Worm (Caenorhabditis elegans) whole organism, L1 larva: Measurements from ENCODE around the gene nspc-19.

Experiments used
- C16A3.4 ChIP-seq: fragments of 150-350 bp; optimal IDR thresholded peaks from 2 replicates; lab custom pipeline; 2014; ENCODE audit warnings: missing biosample characterization, missing genetic modification characterization
- F16B12.6 ChIP-seq: fragments of 150-350 bp; optimal IDR thresholded peaks from 2 replicates; lab custom pipeline; 2014; ENCODE audit warnings: missing biosample characterization, missing genetic modification characterization
- alr-1 ChIP-seq: fragments of 200-800 bp; sonication (Bioruptor generic); optimal IDR thresholded peaks from 2 replicates; lab custom pipeline; 2018; ENCODE audit warnings: borderline replicate concordance, mild to moderate bottlenecking, missing genetic modification characterization, missing compliant biosample characterization
- aly-2 ChIP-seq: fragments of 150-350 bp; optimal IDR thresholded peaks from 2 replicates; lab custom pipeline; 2014; ENCODE audit warnings: missing biosample characterization, missing genetic modification characterization
- blmp-1 ChIP-seq: fragments of 150-350 bp; optimal IDR thresholded peaks from 2 replicates; lab custom pipeline; 2014; ENCODE audit warnings: missing biosample characterization, missing genetic modification characterization
- ceh-63 ChIP-seq: fragments of 200-800 bp; sonication (Bioruptor generic); optimal IDR thresholded peaks from 2 replicates; lab custom pipeline; 2018; ENCODE audit warnings: mild to moderate bottlenecking, missing genetic modification characterization, missing compliant biosample characterization
- dpl-1 ChIP-seq, 3 experiments: fragments of 150-350 bp in 2 of 3; sonication (generic microtip) in 1 of 3; optimal IDR thresholded peaks; 2 replicates each; lab custom pipeline; 2014 to 2017; ENCODE audit warnings: missing biosample characterization in 3 of 3, missing genetic modification characterization in 3 of 3, missing genetic modification reagents in 3 of 3
- efl-1 ChIP-seq, 4 experiments: fragments of 150-350 bp; optimal IDR thresholded peaks in 3 of 4; peaks in 1 of 4; 1 replicate in 1 of 4; 2 replicates in 3 of 4; lab custom pipeline; 2014; ENCODE audit warnings: missing biosample characterization in 2 of 4, missing genetic modification characterization in 2 of 4, missing genetic modification reagents in 2 of 4
- egl-13 ChIP-seq: sonication (generic microtip); optimal IDR thresholded peaks from 2 replicates; lab custom pipeline; 2016; ENCODE audit warnings: missing genotype, missing genetic modification reagents, missing genetic modification characterization, missing compliant biosample characterization
- egl-27 ChIP-seq, 2 experiments: fragments of 150-350 bp in 1 of 2; sonication (generic microtip); optimal IDR thresholded peaks; 3 replicates each; lab custom pipeline; 2017 to 2018; ENCODE audit warnings: missing biosample characterization in 2 of 2, missing genetic modification characterization in 2 of 2, missing genetic modification reagents in 2 of 2
- elt-2 ChIP-seq: sonication (generic microtip); optimal IDR thresholded peaks from 2 replicates; lab custom pipeline; 2016; ENCODE audit warnings: missing genetic modification characterization, mild to moderate bottlenecking, inconsistent platforms, missing compliant biosample characterization, missing genetic modification reagents
- elt-3 ChIP-seq, 6 experiments: fragments of 150-350 bp in 1 of 6; sonication (generic microtip); optimal IDR thresholded peaks; 2 replicates each; lab custom pipeline; 2017 to 2018; ENCODE audit warnings: missing biosample characterization in 6 of 6, missing genetic modification characterization in 6 of 6, inconsistent platforms in 1 of 6
- fkh-8 ChIP-seq: sonication (generic microtip); optimal IDR thresholded peaks from 2 replicates; lab custom pipeline; 2016; ENCODE audit warnings: mild to moderate bottlenecking, missing genetic modification characterization, missing compliant biosample characterization
- fos-1 ChIP-seq: fragments of 150-350 bp; optimal IDR thresholded peaks from 2 replicates; lab custom pipeline; 2014; ENCODE audit warnings: missing biosample characterization, missing genetic modification characterization
- grh-1 ChIP-seq: fragments of 200-800 bp; sonication (Bioruptor generic); IDR thresholded peaks from 2 replicates; pipeline ENCODE4 v1.3.6; 2022; ENCODE audit warnings: missing genetic modification reagents, missing genetic modification characterization, missing compliant biosample characterization
- hlh-17 ChIP-seq: fragments of 200-800 bp; sonication (Bioruptor generic); optimal IDR thresholded peaks from 2 replicates; lab custom pipeline; 2018; ENCODE audit warnings: missing genetic modification characterization, mild to moderate bottlenecking, missing compliant biosample characterization, moderate library complexity, borderline replicate concordance
- irx-1 ChIP-seq: sonication (generic microtip); optimal IDR thresholded peaks from 2 replicates; lab custom pipeline; 2016; ENCODE audit warnings: missing genetic modification characterization, missing compliant biosample characterization
- isw-1 ChIP-seq: fragments of 200-800 bp; sonication (Bioruptor generic); IDR thresholded peaks from 2 replicates; pipeline ENCODE4 v1.3.6; 2022; ENCODE audit warnings: missing genetic modification characterization, missing compliant biosample characterization
- jun-1 ChIP-seq: fragments of 150-350 bp; optimal IDR thresholded peaks from 2 replicates; lab custom pipeline; 2014; ENCODE audit warnings: missing biosample characterization, missing genetic modification reagents, missing genetic modification characterization
- lin-13 ChIP-seq: fragments of 150-350 bp; optimal IDR thresholded peaks from 2 replicates; lab custom pipeline; 2014; ENCODE audit warnings: missing biosample characterization, missing genetic modification reagents, missing genetic modification characterization
- lin-14 ChIP-seq: fragments of 200-800 bp; sonication (Bioruptor generic); optimal IDR thresholded peaks from 2 replicates; lab custom pipeline; 2018; ENCODE audit warnings: mild to moderate bottlenecking, missing genetic modification characterization, moderate library complexity, missing compliant biosample characterization
- lin-15B ChIP-seq: fragments of 150-350 bp; sonication (generic microtip); optimal IDR thresholded peaks from 3 replicates; lab custom pipeline; 2014; ENCODE audit warnings: missing biosample characterization, missing genetic modification characterization
- lin-35 ChIP-seq, 2 experiments: fragments of 150-350 bp; optimal IDR thresholded peaks; 2 replicates each; lab custom pipeline; 2014; ENCODE audit warnings: missing biosample characterization in 2 of 2, missing genetic modification characterization in 2 of 2, missing genetic modification reagents in 2 of 2
- lin-39 ChIP-seq: fragments of 150-350 bp; optimal IDR thresholded peaks from 2 replicates; lab custom pipeline; 2014; ENCODE audit warnings: missing biosample characterization, missing genetic modification reagents, missing genetic modification characterization
- lir-3 ChIP-seq: sonication (generic microtip); optimal IDR thresholded peaks from 2 replicates; lab custom pipeline; 2016; ENCODE audit warnings: mild to moderate bottlenecking, missing genetic modification characterization, moderate library complexity, missing compliant biosample characterization; ENCODE audit not compliant: poor library complexity
- lsy-2 ChIP-seq, 2 experiments: fragments of 150-350 bp; optimal IDR thresholded peaks; 2 replicates each; lab custom pipeline; 2014; ENCODE audit warnings: missing biosample characterization in 2 of 2, missing genetic modification characterization in 2 of 2
- mab-9 ChIP-seq: fragments of 200-800 bp; sonication (Bioruptor generic); IDR thresholded peaks from 2 replicates; pipeline ENCODE4 v1.3.6; 2022; ENCODE audit warnings: missing genetic modification reagents, missing genetic modification characterization, missing compliant biosample characterization
- mdl-1 ChIP-seq, 2 experiments: fragments of 150-350 bp; optimal IDR thresholded peaks; 2 replicates each; lab custom pipeline; 2014 to 2017; ENCODE audit warnings: missing biosample characterization in 2 of 2, missing genetic modification characterization in 2 of 2, inconsistent platforms in 1 of 2
- mef-2 ChIP-seq: fragments of 150-350 bp; optimal IDR thresholded peaks from 2 replicates; lab custom pipeline; 2014; ENCODE audit warnings: missing biosample characterization, missing genetic modification characterization
- mep-1 ChIP-seq: fragments of 150-350 bp; optimal IDR thresholded peaks from 2 replicates; lab custom pipeline; 2014; ENCODE audit warnings: missing biosample characterization, missing genetic modification characterization
- nhr-11 ChIP-seq: fragments of 150-350 bp; optimal IDR thresholded peaks from 2 replicates; lab custom pipeline; 2014; ENCODE audit warnings: missing biosample characterization, missing genetic modification characterization
- nhr-19 ChIP-seq: fragments of 200-800 bp; sonication (Bioruptor generic); conservative IDR thresholded peaks from 2 replicates; pipeline ENCODE4 v1.3.6; 2022; ENCODE audit warnings: missing genetic modification characterization, missing compliant biosample characterization
- nhr-20 ChIP-seq: sonication (generic microtip); optimal IDR thresholded peaks from 2 replicates; lab custom pipeline; 2016; ENCODE audit warnings: mild to moderate bottlenecking, missing genetic modification characterization, missing compliant biosample characterization
- nhr-237 ChIP-seq: fragments of 150-350 bp; optimal IDR thresholded peaks from 2 replicates; lab custom pipeline; 2014; ENCODE audit warnings: missing biosample characterization, missing genetic modification characterization
- nhr-47 ChIP-seq: sonication (generic microtip); optimal IDR thresholded peaks from 2 replicates; lab custom pipeline; 2016; ENCODE audit warnings: mild to moderate bottlenecking, missing genetic modification characterization, moderate library complexity, missing compliant biosample characterization
- nhr-71 ChIP-seq: sonication (generic microtip); optimal IDR thresholded peaks from 2 replicates; lab custom pipeline; 2016; ENCODE audit warnings: mild to moderate bottlenecking, missing genetic modification characterization, moderate library complexity, missing compliant biosample characterization
- nhr-90 ChIP-seq: sonication (generic microtip); optimal IDR thresholded peaks from 2 replicates; lab custom pipeline; 2016; ENCODE audit warnings: mild to moderate bottlenecking, missing genetic modification characterization, missing compliant biosample characterization; ENCODE audit not compliant: poor library complexity
- pqm-1 ChIP-seq: sonication (generic microtip); optimal IDR thresholded peaks from 3 replicates; lab custom pipeline; 2017; ENCODE audit warnings: missing biosample characterization, missing genetic modification characterization
- rnt-1 ChIP-seq: sonication (generic microtip); optimal IDR thresholded peaks from 2 replicates; lab custom pipeline; 2016; ENCODE audit warnings: mild to moderate bottlenecking, missing genetic modification characterization, moderate library complexity, missing compliant biosample characterization
- snu-23 ChIP-seq: sonication (generic microtip); optimal IDR thresholded peaks from 2 replicates; lab custom pipeline; 2016; ENCODE audit warnings: missing genetic modification characterization, missing compliant biosample characterization
- swsn-7 ChIP-seq: sonication (generic microtip); optimal IDR thresholded peaks from 2 replicates; lab custom pipeline; 2016; ENCODE audit warnings: missing genetic modification characterization, missing compliant biosample characterization
- tbx-2 ChIP-seq: sonication (generic microtip); optimal IDR thresholded peaks from 2 replicates; lab custom pipeline; 2016; ENCODE audit warnings: missing genetic modification characterization, missing compliant biosample characterization
- tlp-1 ChIP-seq: fragments of 150-350 bp; optimal IDR thresholded peaks from 2 replicates; lab custom pipeline; 2014; ENCODE audit warnings: missing biosample characterization, missing genetic modification characterization
- unc-130 ChIP-seq: fragments of 150-350 bp; optimal IDR thresholded peaks from 2 replicates; lab custom pipeline; 2017; ENCODE audit warnings: missing biosample characterization, missing genetic modification characterization, inconsistent platforms
- unc-86 ChIP-seq: sonication (generic microtip); optimal IDR thresholded peaks from 2 replicates; lab custom pipeline; 2016; ENCODE audit warnings: missing genetic modification characterization, missing compliant biosample characterization
- vab-15 ChIP-seq: sonication (generic microtip); optimal IDR thresholded peaks from 2 replicates; lab custom pipeline; 2017; ENCODE audit warnings: missing genotype, mild to moderate bottlenecking, missing genetic modification characterization, missing compliant biosample characterization
- xbp-1 ChIP-seq: sonication (generic microtip); optimal IDR thresholded peaks from 2 replicates; lab custom pipeline; 2016; ENCODE audit warnings: missing genetic modification characterization, missing compliant biosample characterization
- ztf-4 ChIP-seq: fragments of 150-350 bp; optimal IDR thresholded peaks from 2 replicates; lab custom pipeline; 2014; ENCODE audit warnings: missing biosample characterization, missing genetic modification characterization

The nspc-19 gene

DNA sequence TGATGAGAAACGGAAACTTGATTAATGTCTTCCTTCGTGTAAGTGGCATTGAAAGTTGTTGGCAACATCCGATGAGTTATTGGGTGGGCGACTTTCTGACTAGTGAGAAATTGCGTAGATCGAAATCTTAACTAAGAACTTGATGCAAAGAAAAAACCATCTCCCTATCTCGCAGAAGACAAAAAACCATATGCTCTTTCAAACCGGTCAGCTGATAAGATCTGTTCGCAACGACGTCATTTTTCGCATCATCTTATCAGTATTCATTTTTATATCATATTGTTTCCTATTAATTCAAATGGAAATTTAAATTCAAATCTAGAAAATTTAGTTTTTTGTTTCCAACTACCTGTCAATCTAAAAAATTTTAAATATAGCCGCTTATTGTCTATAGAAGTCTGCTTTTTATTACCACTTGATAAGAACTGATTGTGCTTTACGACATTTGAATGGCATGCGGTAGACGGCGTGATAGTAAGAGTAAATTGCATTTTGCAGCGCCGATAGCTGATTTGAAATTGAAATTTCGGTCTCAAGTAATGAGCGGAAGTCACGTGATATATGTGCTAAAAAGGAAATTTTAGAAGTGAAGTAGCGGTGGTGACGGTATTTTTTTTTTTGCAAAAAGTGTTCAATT is 28.0 kb upstream of the nspc-19 start (continued):
- TF ChIP-seq nhr-11 (tag; lab: Kevin White, UChicago), result no peak
- TF ChIP-seq, all 84 proteins: peak for 19

DNA sequence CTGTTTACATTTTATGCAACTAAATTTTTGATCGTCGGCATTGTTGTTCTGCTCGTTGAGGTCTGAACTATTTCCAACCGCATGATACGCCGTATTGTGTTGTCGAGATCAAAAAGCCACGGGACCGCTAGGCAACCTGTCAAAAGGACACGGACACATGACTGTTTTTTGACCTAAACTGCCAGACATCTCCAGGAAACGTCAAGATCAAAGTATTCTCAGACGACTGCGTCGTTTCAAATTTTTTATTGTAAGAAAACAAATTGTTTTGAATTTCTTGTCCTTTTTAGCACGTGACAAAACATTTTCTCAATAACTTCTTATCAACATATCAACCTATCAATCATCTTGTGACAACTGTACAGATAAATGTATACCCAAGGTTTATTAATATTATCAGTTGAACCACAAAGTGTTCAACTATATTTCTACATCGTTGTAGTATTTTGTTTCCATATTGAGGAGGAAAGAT is 26.3 kb upstream of the nspc-19 start:
- TF ChIP-seq lin-14 (GFP tag; lab: Kevin White, UChicago) (peak; percentile 76), aly-2 (tag; lab: Kevin White, UChicago) (no peak), grh-1 (peak; percentile 71), irx-1 (tag; lab: Kevin White, UChicago) (peak; percentile 69), dpl-1 (GFP tag; optimal IDR thresholded peaks at IDR 0.05; lab: Kevin White, UChicago) (peak in 2 of 3 experiments; percentile 8 to 14), rnt-1 (tag; lab: Kevin White, UChicago) (peak; percentile 10), lsy-2 (tag; optimal IDR thresholded peaks at IDR 0.05; lab: Kevin White, UChicago) (peak; percentile 46 to 48), snu-23 (GFP tag; lab: Kevin White, UChicago) (peak; percentile 71), nhr-71 (tag; lab: Kevin White, UChicago) (peak; percentile 91), pqm-1 (peak; percentile 28), egl-27 (tag; optimal IDR thresholded peaks at IDR 0.05; lab: Kevin White, UChicago) (no peak), unc-86 (tag; lab: Kevin White, UChicago) (no peak), mab-9 (GFP tag; lab: Robert Waterston, UW) (0 out of 2 replicates have a peak, but pooled peaks have one; percentile 17), tbx-2 (tag; lab: Kevin White, UChicago) (peak; percentile 52), efl-1 (optimal IDR thresholded peaks at IDR 0.05; lab: Kevin White, UChicago) (peak in 1 of 2 experiments; percentile 12), efl-1 (GFP tag; optimal IDR thresholded peaks at IDR 0.05 in 1 of 2; lab: Kevin White, UChicago) (peak in 1 of 2 experiments; percentile 67), blmp-1 (tag; lab: Kevin White, UChicago) (peak; percentile 60), C16A3.4 (tag; lab: Kevin White, UChicago) (peak; percentile 27), nhr-20 (tag; lab: Kevin White, UChicago) (peak; percentile 92), ceh-63 (GFP tag; lab: Kevin White, UChicago) (peak; percentile 19), fkh-8 (no peak), jun-1 (peak; percentile 28), mdl-1 (tag; optimal IDR thresholded peaks at IDR 0.05; lab: Kevin White, UChicago) (peak in 1 of 2 experiments; percentile 78), lir-3 (tag; lab: Kevin White, UChicago) (peak; percentile 20), fos-1 (tag; lab: Kevin White, UChicago) (peak; percentile 21), mef-2 (tag; lab: Kevin White, UChicago) (no peak), hlh-17 (no peak), elt-2 (tag; lab: Kevin White, UChicago) (peak; percentile 96), tlp-1 (tag; lab: Kevin White, UChicago) (peak; percentile 80), egl-13 (tag; lab: Kevin White, UChicago) (no peak), lin-13 (GFP tag; lab: Kevin White, UChicago) (peak; percentile 44), nhr-47 (peak; percentile 63), alr-1 (no peak), xbp-1 (tag; lab: Kevin White, UChicago) (no peak), swsn-7 (no peak), lin-15B (tag; lab: Kevin White, UChicago) (no peak), lin-35 (GFP tag; optimal IDR thresholded peaks at IDR 0.05; lab: Kevin White, UChicago) (peak in 1 of 2 experiments; percentile 83), vab-15 (tag; lab: Kevin White, UChicago) (no peak), lin-39 (no peak), nhr-19 (GFP tag; lab: Robert Waterston, UW) (peak; percentile 74), F16B12.6 (tag; lab: Kevin White, UChicago) (no peak), unc-130 (tag; lab: Kevin White, UChicago) (peak; percentile 36), nhr-237 (tag; lab: Kevin White, UChicago) (no peak), nhr-90 (tag; lab: Kevin White, UChicago) (peak; percentile 86), mep-1 (tag; lab: Kevin White, UChicago) (peak; percentile 56), isw-1 (no peak), elt-3 (tag; optimal IDR thresholded peaks at IDR 0.05; lab: Kevin White, UChicago) (peak in 5 of 6 experiments; percentile 2 to 93 (median 49)), ztf-4 (no peak)
